Worm (Caenorhabditis elegans): Measurements from ENCODE around the gene K07D4.4.

ce11 chrII:4002134-4002533, 30.1 kb downstream of the K07D4.4 start:
- TF ChIP-seq hmg-4 (GFP tag; optimal IDR thresholded peaks at IDR 0.05) (no peak), ceh-13 (GFP tag; optimal IDR thresholded peaks at IDR 0.05) (no peak), tra-4 (tag; optimal IDR thresholded peaks at IDR 0.05) (no peak), ama-1 (optimal IDR thresholded peaks at IDR 0.05) (no peak), scrt-1 (GFP tag; IDR thresholded peaks at IDR 0.05) (no peak), F13C5.2 (tag; optimal IDR thresholded peaks at IDR 0.05) (no peak)

Data from whole organism, early embryonic.